Fruit fly (Drosophila melanogaster): Measurements from ENCODE around the gene CG45690.

DNA sequence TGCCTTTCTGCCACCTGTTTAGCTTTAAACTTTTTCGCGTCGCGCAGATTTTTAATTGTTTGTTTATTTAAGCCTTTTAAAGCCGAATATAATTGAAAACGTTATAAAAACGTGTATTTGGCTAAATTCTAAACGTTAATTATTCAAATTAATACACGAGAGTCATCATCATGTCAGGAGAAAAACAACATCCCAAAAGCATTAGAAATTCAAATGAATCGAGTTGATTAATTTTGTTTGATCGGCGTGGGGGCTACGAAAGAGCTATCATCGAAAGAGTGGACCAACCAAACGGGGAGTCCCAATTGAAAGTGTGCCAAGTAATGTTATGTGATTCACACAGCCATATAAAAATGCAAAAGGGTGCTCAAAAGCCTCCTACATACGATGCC, 29.7 kb downstream of the CG45690 start:
- TF ChIP-seq Pif1A (GFP tag; optimal IDR thresholded peaks at IDR 0.05), result no peak
- TF ChIP-seq CG17806 (tag; optimal IDR thresholded peaks at IDR 0.05), result no peak
- no peak for TF ChIP-seq CG34367 (tag; optimal IDR thresholded peaks at IDR 0.05)

All from whole organism, pupa.